Fruit fly (Drosophila melanogaster) whole organism, prepupa: ENCODE data around the gene CG1492.
A peak's percentile ranks its signal among the peaks of the same experiment; 100 is the strongest.

Experiments
- CG10631 ChIP-seq: fragments of 200-800 bp; sonication (Bioruptor generic); optimal IDR thresholded peaks from 2 replicates; lab custom pipeline; 2016; ENCODE audit warnings: missing biosample characterization, missing genetic modification characterization
- CG10669 ChIP-seq: fragments of 200-800 bp; sonication (Bioruptor generic); optimal IDR thresholded peaks from 3 replicates; lab custom pipeline; 2018; ENCODE audit warnings: missing biosample characterization, mild to moderate bottlenecking, missing genetic modification characterization, moderate library complexity
- CG11762 ChIP-seq: fragments of 200-800 bp; sonication (Bioruptor generic); optimal IDR thresholded peaks from 3 replicates; lab custom pipeline; 2016; ENCODE audit warnings: missing biosample characterization, missing genetic modification characterization; ENCODE audit not compliant: insufficient read depth
- CG11902 ChIP-seq: fragments of 200-800 bp; sonication (Bioruptor generic); optimal IDR thresholded peaks from 3 replicates; lab custom pipeline; 2016; ENCODE audit warnings: missing biosample characterization, missing genetic modification characterization
- CG16779 ChIP-seq: fragments of 200-800 bp; sonication (Bioruptor generic); optimal IDR thresholded peaks from 3 replicates; lab custom pipeline; 2017; ENCODE audit warnings: missing biosample characterization, mild to moderate bottlenecking, missing genetic modification characterization
- CG31627 ChIP-seq: fragments of 200-800 bp; sonication (Bioruptor generic); optimal IDR thresholded peaks from 3 replicates; lab custom pipeline; 2016; ENCODE audit warnings: missing biosample characterization, missing genetic modification characterization
- CG34406 ChIP-seq: fragments of 200-800 bp; sonication (Bioruptor generic); optimal IDR thresholded peaks from 3 replicates; lab custom pipeline; 2016; ENCODE audit warnings: missing biosample characterization, missing genetic modification characterization
- CG3919 ChIP-seq: fragments of 200-800 bp; sonication (Bioruptor generic); optimal IDR thresholded peaks from 3 replicates; lab custom pipeline; 2016; ENCODE audit warnings: missing biosample characterization, missing genetic modification characterization
- CG6276 ChIP-seq: fragments of 200-800 bp; sonication (Bioruptor generic); optimal IDR thresholded peaks from 2 replicates; lab custom pipeline; 2017; ENCODE audit warnings: missing biosample characterization, mild to moderate bottlenecking, missing genetic modification characterization
- CG6792 ChIP-seq: fragments of 200-800 bp; sonication (Bioruptor generic); optimal IDR thresholded peaks from 3 replicates; lab custom pipeline; 2016; ENCODE audit warnings: missing biosample characterization, missing genetic modification characterization
- CG6854 ChIP-seq: fragments of 200-800 bp; sonication (Bioruptor generic); optimal IDR thresholded peaks from 2 replicates; lab custom pipeline; 2017; ENCODE audit warnings: missing biosample characterization, mild to moderate bottlenecking, missing genetic modification characterization
- CG7368 ChIP-seq: fragments of 200-800 bp; sonication (Bioruptor generic); optimal IDR thresholded peaks from 3 replicates; lab custom pipeline; 2016; ENCODE audit warnings: missing biosample characterization, missing genetic modification characterization
- CG8119 ChIP-seq: fragments of 200-800 bp; sonication (Bioruptor generic); IDR thresholded peaks from 3 replicates; pipeline ENCODE4 v1.3.6; 2022; ENCODE audit warnings: missing biosample characterization, missing genetic modification characterization
- CG8319 ChIP-seq: fragments of 200-800 bp; sonication (Bioruptor generic); optimal IDR thresholded peaks from 3 replicates; lab custom pipeline; 2016; ENCODE audit warnings: missing biosample characterization, missing genetic modification characterization
- CG8632 ChIP-seq: fragments of 200-800 bp; sonication (Bioruptor generic); optimal IDR thresholded peaks from 3 replicates; lab custom pipeline; 2016; ENCODE audit warnings: missing biosample characterization, missing genetic modification characterization
- CG9139 ChIP-seq: fragments of 200-800 bp; sonication (Bioruptor generic); optimal IDR thresholded peaks from 3 replicates; lab custom pipeline; 2017; ENCODE audit warnings: missing biosample characterization, mild to moderate bottlenecking, missing genetic modification characterization
- Eip93F ChIP-seq: fragments of 200-800 bp; sonication (Bioruptor generic); optimal IDR thresholded peaks from 2 replicates; lab custom pipeline; 2016; ENCODE audit warnings: missing biosample characterization, mild to moderate bottlenecking, missing genetic modification characterization
- Ets21C ChIP-seq: fragments of 200-800 bp; sonication (Bioruptor generic); optimal IDR thresholded peaks from 3 replicates; lab custom pipeline; 2016; ENCODE audit warnings: missing biosample characterization, missing genetic modification characterization
- Hr38 ChIP-seq: sonication (Bioruptor generic); optimal IDR thresholded peaks from 2 replicates; lab custom pipeline; 2016; ENCODE audit warnings: missing biosample characterization, missing genetic modification characterization
- Hr39 ChIP-seq: fragments of 200-800 bp; sonication (Bioruptor generic); optimal IDR thresholded peaks from 2 replicates; lab custom pipeline; 2016; ENCODE audit warnings: missing biosample characterization, missing genetic modification characterization
- Hr4 ChIP-seq: fragments of 200-800 bp; sonication (Bioruptor generic); optimal IDR thresholded peaks from 3 replicates; lab custom pipeline; 2016; ENCODE audit warnings: missing biosample characterization, missing genetic modification characterization
- Lpt ChIP-seq: fragments of 200-800 bp; sonication (Bioruptor generic); optimal IDR thresholded peaks from 3 replicates; lab custom pipeline; 2016; ENCODE audit warnings: missing biosample characterization, missing genetic modification characterization
- Smox ChIP-seq: fragments of 200-800 bp; sonication (Bioruptor generic); optimal IDR thresholded peaks from 3 replicates; lab custom pipeline; 2016; ENCODE audit warnings: missing biosample characterization, missing genetic modification characterization
- Sox102F ChIP-seq: fragments of 200-800 bp; sonication (Bioruptor generic); optimal IDR thresholded peaks from 2 replicates; lab custom pipeline; 2016; ENCODE audit warnings: missing biosample characterization, mild to moderate bottlenecking, missing genetic modification characterization
- Sox14 ChIP-seq: fragments of 200-800 bp; sonication (Bioruptor generic); optimal IDR thresholded peaks from 3 replicates; lab custom pipeline; 2016; ENCODE audit warnings: missing biosample characterization, missing genetic modification characterization
- acj6 ChIP-seq: fragments of 200-800 bp; sonication (Bioruptor generic); optimal IDR thresholded peaks from 3 replicates; lab custom pipeline; 2016; ENCODE audit warnings: missing biosample characterization, missing genetic modification characterization
- dac ChIP-seq: fragments of 200-800 bp; sonication (Bioruptor generic); optimal IDR thresholded peaks from 2 replicates; lab custom pipeline; 2017; ENCODE audit warnings: missing biosample characterization, mild to moderate bottlenecking, missing genetic modification characterization
- dsx ChIP-seq: fragments of 200-800 bp; optimal IDR thresholded peaks from 3 replicates; lab custom pipeline; 2019; ENCODE audit warnings: missing biosample characterization, mild to moderate bottlenecking, missing genetic modification characterization, moderate library complexity; ENCODE audit not compliant: poor library complexity, severe bottlenecking
- eg ChIP-seq: fragments of 200-800 bp; sonication (Bioruptor generic); IDR thresholded peaks from 3 replicates; pipeline ENCODE4 v1.3.6; 2022; ENCODE audit warnings: missing biosample characterization, missing genetic modification characterization
- fd59A ChIP-seq: fragments of 200-800 bp; sonication (Bioruptor generic); optimal IDR thresholded peaks from 2 replicates; lab custom pipeline; 2017; ENCODE audit warnings: missing biosample characterization, mild to moderate bottlenecking, missing genetic modification characterization, missing genetic modification reagents
- fd85E ChIP-seq: fragments of 200-800 bp; sonication (Bioruptor generic); optimal IDR thresholded peaks from 3 replicates; lab custom pipeline; 2016; ENCODE audit warnings: missing biosample characterization, missing genetic modification characterization
- fkh ChIP-seq: fragments of 200-800 bp; sonication (Bioruptor generic); optimal IDR thresholded peaks from 3 replicates; lab custom pipeline; 2017; ENCODE audit warnings: missing biosample characterization, mild to moderate bottlenecking, missing genetic modification characterization, moderate library complexity
- net ChIP-seq: fragments of 200-800 bp; sonication (Bioruptor generic); optimal IDR thresholded peaks from 3 replicates; lab custom pipeline; 2016; ENCODE audit warnings: missing biosample characterization, missing genetic modification characterization
- pdm3 ChIP-seq: fragments of 200-800 bp; sonication (Bioruptor generic); optimal IDR thresholded peaks from 3 replicates; lab custom pipeline; 2016; ENCODE audit warnings: missing biosample characterization, missing genetic modification characterization
- salr ChIP-seq, 2 experiments: fragments of 200-800 bp; sonication (Bioruptor generic); optimal IDR thresholded peaks; 3 replicates each; lab custom pipeline; 2016 to 2018; ENCODE audit warnings: missing biosample characterization in 2 of 2, missing genetic modification characterization in 2 of 2, mild to moderate bottlenecking in 1 of 2
- ss ChIP-seq, 2 experiments: fragments of 200-800 bp; sonication (Bioruptor generic); optimal IDR thresholded peaks; 2 replicates in 1 of 2; 3 replicates in 1 of 2; lab custom pipeline; 2017 to 2018; ENCODE audit warnings: mild to moderate bottlenecking in 2 of 2, missing biosample characterization in 2 of 2, missing genetic modification characterization in 2 of 2, moderate library complexity in 1 of 2
- svp ChIP-seq: fragments of 200-800 bp; sonication (Bioruptor generic); peaks from one replicate; lab custom pipeline; 2016; ENCODE audit warnings: missing biosample characterization, missing genetic modification characterization
- topi ChIP-seq: fragments of 200-800 bp; sonication (Bioruptor generic); optimal IDR thresholded peaks from 3 replicates; lab custom pipeline; 2016; ENCODE audit warnings: missing biosample characterization, missing genetic modification characterization
- vri ChIP-seq: fragments of 200-800 bp; sonication (Bioruptor generic); optimal IDR thresholded peaks from 3 replicates; lab custom pipeline; 2016; ENCODE audit warnings: missing biosample characterization, mild to moderate bottlenecking, missing genetic modification characterization

CG1492 gene

dm6 chrX:12014800-12015389, 2.9 kb upstream of the CG1492 start (continued):
- TF ChIP-seq Hr4 (GFP tag; lab: Kevin White, UChicago), result no peak
- TF ChIP-seq CG11762 (GFP tag; lab: Kevin White, UChicago), result peak; percentile 1
- peak; percentile 68 for TF ChIP-seq Sox14 (GFP tag; lab: Kevin White, UChicago)
- TF ChIP-seq topi (GFP tag; lab: Kevin White, UChicago), result peak; percentile 78
- no peak for TF ChIP-seq Lpt (GFP tag; lab: Kevin White, UChicago)
- TF ChIP-seq CG16779 (tag; lab: Kevin White, UChicago), result no peak
- no peak for TF ChIP-seq Eip93F (GFP tag; lab: Kevin White, UChicago)
- peak; percentile 46 for TF ChIP-seq acj6 (GFP tag; lab: Kevin White, UChicago)
- no peak for TF ChIP-seq dac (GFP tag; lab: Kevin White, UChicago)
- no peak for TF ChIP-seq Hr38 (GFP tag; lab: Kevin White, UChicago)
- TF ChIP-seq CG9139 (GFP tag; lab: Kevin White, UChicago), result no peak
- peak; percentile 64 for TF ChIP-seq CG6792 (GFP tag; lab: Kevin White, UChicago)
- TF ChIP-seq Hr39 (GFP tag; lab: Kevin White, UChicago), result peak; percentile 52
- peak in 1 of 2 experiments; percentile 73 for TF ChIP-seq ss (GFP tag; optimal IDR thresholded peaks at IDR 0.05; lab: Kevin White, UChicago)
- TF ChIP-seq CG10669, result peak; percentile 61
- peak; percentile 6 to 51 for TF ChIP-seq salr (GFP tag; optimal IDR thresholded peaks at IDR 0.05; lab: Kevin White, UChicago)
- peak; percentile 45 for TF ChIP-seq vri
- TF ChIP-seq Ets21C, result peak; percentile 45
- TF ChIP-seq net (GFP tag; lab: Kevin White, UChicago), result peak; percentile 67
- TF ChIP-seq eg, result peak; percentile 55
- peak; percentile 80 for TF ChIP-seq Smox (GFP tag; lab: Kevin White, UChicago)
- peak; percentile 91 for TF ChIP-seq svp (GFP tag; lab: Kevin White, UChicago)
- TF ChIP-seq CG6276 (GFP tag; lab: Kevin White, UChicago), result no peak
- peak; percentile 50 for TF ChIP-seq CG8632 (GFP tag; lab: Kevin White, UChicago)
- TF ChIP-seq CG7368 (GFP tag; lab: Kevin White, UChicago), result peak; percentile 34
- TF ChIP-seq CG8319 (GFP tag; lab: Kevin White, UChicago), result peak; percentile 84
- no peak for TF ChIP-seq fkh (GFP tag; lab: Kevin White, UChicago)
- TF ChIP-seq fd85E (GFP tag; lab: Kevin White, UChicago), result no peak
- TF ChIP-seq CG3919 (GFP tag; lab: Kevin White, UChicago), result peak; percentile 73
- TF ChIP-seq CG31627 (GFP tag; lab: Kevin White, UChicago), result peak; percentile 56
- TF ChIP-seq fd59A (GFP tag; lab: Kevin White, UChicago), result peak; percentile 15
- TF ChIP-seq dsx (GFP tag; lab: Kevin White, UChicago), result peak; percentile 33
- peak; percentile 19 for TF ChIP-seq CG11902 (GFP tag; lab: Kevin White, UChicago)
- peak; percentile 56 for TF ChIP-seq CG10631 (GFP tag; lab: Kevin White, UChicago)
- peak; percentile 72 for TF ChIP-seq pdm3
- peak; percentile 76 for TF ChIP-seq Sox102F (GFP tag; lab: Kevin White, UChicago)
- TF ChIP-seq CG34406 (GFP tag; lab: Kevin White, UChicago), result peak; percentile 52
- TF ChIP-seq CG6854 (GFP tag; lab: Kevin White, UChicago), result peak; percentile 13

- TF ChIP-seq CG8119, result no peak
- peak; percentile 98 for TF ChIP-seq svp (GFP tag; lab: Kevin White, UChicago)
- TF ChIP-seq, all 60 proteins: peak for 1
These were observed 2.1 kb upstream of the CG1492 start for dm6 chrX:12014131-12014530.
